Worm (Caenorhabditis elegans): Measurements from ENCODE around the gene gasr-8.

- no peak for TF ChIP-seq lin-35 (GFP tag; optimal IDR thresholded peaks at IDR 0.05)
- TF ChIP-seq nhr-12 (tag; optimal IDR thresholded peaks at IDR 0.05) = no peak
- TF ChIP-seq nhr-77 (tag; optimal IDR thresholded peaks at IDR 0.05) = no peak
- TF ChIP-seq rnt-1 (tag; optimal IDR thresholded peaks at IDR 0.05) = no peak
- TF ChIP-seq mdl-1 (tag; optimal IDR thresholded peaks at IDR 0.05) = no peak
- TF ChIP-seq lin-15B (tag; optimal IDR thresholded peaks at IDR 0.05) = no peak
These were observed 26.7 kb downstream of the gasr-8 start, which contains the start of gene R08A2.2 for ce11 chrV:14715608-14716007.
